In the genomic region with DNA sequence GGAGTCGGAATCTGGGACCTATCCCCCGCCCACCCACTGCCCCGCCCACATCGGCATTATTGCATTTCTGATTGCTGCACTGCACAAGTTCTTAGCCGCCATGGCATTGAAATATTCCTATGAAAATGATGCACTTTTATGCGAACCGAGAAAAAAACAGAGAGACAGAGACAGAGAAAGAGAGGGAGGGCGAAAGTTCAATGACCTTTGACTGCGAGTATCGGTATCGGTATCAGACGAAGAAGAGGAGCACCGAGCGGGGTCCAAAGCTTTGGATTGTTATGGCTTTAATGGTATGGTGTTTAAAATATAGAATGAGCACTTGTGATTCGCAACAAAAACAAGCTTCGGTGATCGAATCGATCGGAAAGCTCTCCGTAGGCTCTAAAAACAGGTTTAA, we compare ENCODE assay signal across 5 fruit fly cellular contexts.
TF ChIP-seq lines count a peak whose summit lies in the region.

No protein-coding gene starts in this region.

- no peak for TF ChIP-seq CTCF in whole organism, embryonic (GFP tag; optimal IDR thresholded peaks at IDR 0.05; lab: Kevin White, UChicago)

TF ChIP-seq in whole organism, 6 proteins besides CTCF, POLR2A, EP300 and RAD21:
- TF ChIP-seq Dll (optimal IDR thresholded peaks at IDR 0.05; lab: Kevin White, UChicago) (no peak), EcR (GFP tag; optimal IDR thresholded peaks at IDR 0.05; lab: Kevin White, UChicago) (peak; percentile 86 to 96)

TF ChIP-seq in whole organism, embryonic, 481 proteins besides CTCF, POLR2A, EP300 and RAD21:
- TF ChIP-seq Hr78 (GFP tag; optimal IDR thresholded peaks at IDR 0.05; lab: Kevin White, UChicago) (peak in 1 of 2 experiments; percentile 37), gfzf (GFP tag; optimal IDR thresholded peaks at IDR 0.05; lab: Kevin White, UChicago) (no peak), hb (GFP tag; IDR thresholded peaks at IDR 0.05; lab: Robert Waterston, UW; ENCODE audit: partially characterized antibody) (0 out of 3 replicates have a peak, but pooled peaks have one; percentile 13), chinmo (GFP tag; IDR thresholded peaks at IDR 0.05; lab: Robert Waterston, UW; ENCODE audit: partially characterized antibody) (peak; percentile 70; the same call in 1 of the 4 replicates), CG12769 (tag; optimal IDR thresholded peaks at IDR 0.05; lab: Kevin White, UChicago) (peak; percentile 32), Scr (GFP tag; IDR thresholded peaks at IDR 0.05; lab: Robert Waterston, UW; ENCODE audit: partially characterized antibody) (peak; percentile 15; the same call in 1 of the 2 replicates), CG31441 (GFP tag; IDR thresholded peaks at IDR 0.05; lab: Robert Waterston, UW) (no peak), ci (GFP tag; IDR thresholded peaks at IDR 0.05; lab: Robert Waterston, UW) (0 out of 3 replicates have a peak, but pooled peaks have one; percentile 24)

TF ChIP-seq in whole organism, prepupa, 60 proteins besides CTCF, POLR2A, EP300 and RAD21:
- peak; percentile 69 for TF ChIP-seq svp (GFP tag; lab: Kevin White, UChicago)
- no peak for TF ChIP-seq fkh (GFP tag; optimal IDR thresholded peaks at IDR 0.05; lab: Kevin White, UChicago)
TF ChIP-seq in whole organism, prepupa: peak in this region for 1.

TF ChIP-seq in whole organism, pupa, 21 proteins besides CTCF, POLR2A, EP300 and RAD21:
- TF ChIP-seq EcR (GFP tag; optimal IDR thresholded peaks at IDR 0.05; lab: Kevin White, UChicago) (peak; percentile 100), CG32121 (GFP tag; IDR thresholded peaks at IDR 0.05; lab: Robert Waterston, UW) (no peak)

TF ChIP-seq in whole organism, wandering third instar larva, 38 proteins besides CTCF, POLR2A, EP300 and RAD21:
- TF ChIP-seq Hr83 (GFP tag; optimal IDR thresholded peaks at IDR 0.05; lab: Kevin White, UChicago; ENCODE audit: poor library complexity, severe bottlenecking) (no peak), Dif (GFP tag; optimal IDR thresholded peaks at IDR 0.05; lab: Kevin White, UChicago; ENCODE audit: partially characterized antibody) (peak; percentile 40)
